Fruit fly (Drosophila melanogaster) whole organism, prepupa: ENCODE results near the gene CG10508.
A peak's percentile ranks its signal among the peaks of the same experiment; 100 is the strongest.

Experiments
- Blimp-1 ChIP-seq: fragments of 200-800 bp; sonication (Bioruptor generic); optimal IDR thresholded peaks from 3 replicates; lab custom pipeline; 2017; ENCODE audit warnings: missing biosample characterization, missing genetic modification characterization, mild to moderate bottlenecking, moderate library complexity, missing genetic modification reagents
- CG10631 ChIP-seq: fragments of 200-800 bp; sonication (Bioruptor generic); optimal IDR thresholded peaks from 2 replicates; lab custom pipeline; 2016; ENCODE audit warnings: missing biosample characterization, missing genetic modification characterization
- CG10669 ChIP-seq: fragments of 200-800 bp; sonication (Bioruptor generic); optimal IDR thresholded peaks from 3 replicates; lab custom pipeline; 2018; ENCODE audit warnings: missing biosample characterization, mild to moderate bottlenecking, missing genetic modification characterization, moderate library complexity
- CG11762 ChIP-seq: fragments of 200-800 bp; sonication (Bioruptor generic); optimal IDR thresholded peaks from 3 replicates; lab custom pipeline; 2016; ENCODE audit warnings: missing biosample characterization, missing genetic modification characterization; ENCODE audit not compliant: insufficient read depth
- CG11902 ChIP-seq: fragments of 200-800 bp; sonication (Bioruptor generic); optimal IDR thresholded peaks from 3 replicates; lab custom pipeline; 2016; ENCODE audit warnings: missing biosample characterization, missing genetic modification characterization
- CG15336 ChIP-seq: fragments of 200-800 bp; sonication (Bioruptor generic); IDR thresholded peaks from 2 replicates; pipeline ENCODE4 v1.3.6; 2022; ENCODE audit warnings: missing biosample characterization, missing genetic modification characterization
- CG1621 ChIP-seq: fragments of 200-800 bp; sonication (Bioruptor generic); optimal IDR thresholded peaks from 3 replicates; lab custom pipeline; 2018; ENCODE audit warnings: missing biosample characterization, mild to moderate bottlenecking, missing genetic modification characterization
- CG16779 ChIP-seq: fragments of 200-800 bp; sonication (Bioruptor generic); optimal IDR thresholded peaks from 3 replicates; lab custom pipeline; 2017; ENCODE audit warnings: missing biosample characterization, mild to moderate bottlenecking, missing genetic modification characterization
- CG3032 ChIP-seq: fragments of 200-800 bp; optimal IDR thresholded peaks from 2 replicates; lab custom pipeline; 2019; ENCODE audit warnings: missing biosample characterization, mild to moderate bottlenecking, missing genetic modification characterization, moderate library complexity
- CG32006 ChIP-seq: fragments of 200-800 bp; sonication (Bioruptor generic); optimal IDR thresholded peaks from 3 replicates; lab custom pipeline; 2017; ENCODE audit warnings: missing biosample characterization, mild to moderate bottlenecking, missing genetic modification characterization
- CG34406 ChIP-seq: fragments of 200-800 bp; sonication (Bioruptor generic); optimal IDR thresholded peaks from 3 replicates; lab custom pipeline; 2016; ENCODE audit warnings: missing biosample characterization, missing genetic modification characterization
- CG3919 ChIP-seq: fragments of 200-800 bp; sonication (Bioruptor generic); optimal IDR thresholded peaks from 3 replicates; lab custom pipeline; 2016; ENCODE audit warnings: missing biosample characterization, missing genetic modification characterization
- CG4318 ChIP-seq: fragments of 200-800 bp; sonication (Bioruptor generic); optimal IDR thresholded peaks from 3 replicates; lab custom pipeline; 2017; ENCODE audit warnings: missing biosample characterization, mild to moderate bottlenecking, missing genetic modification characterization
- CG6276 ChIP-seq: fragments of 200-800 bp; sonication (Bioruptor generic); optimal IDR thresholded peaks from 2 replicates; lab custom pipeline; 2017; ENCODE audit warnings: missing biosample characterization, mild to moderate bottlenecking, missing genetic modification characterization
- CG6792 ChIP-seq: fragments of 200-800 bp; sonication (Bioruptor generic); optimal IDR thresholded peaks from 3 replicates; lab custom pipeline; 2016; ENCODE audit warnings: missing biosample characterization, missing genetic modification characterization
- CG6808 ChIP-seq: fragments of 200-800 bp; sonication (Bioruptor generic); optimal IDR thresholded peaks from 3 replicates; lab custom pipeline; 2017; ENCODE audit warnings: missing biosample characterization, missing genetic modification characterization, mild to moderate bottlenecking, moderate library complexity, missing genetic modification reagents
- CG6854 ChIP-seq: fragments of 200-800 bp; sonication (Bioruptor generic); optimal IDR thresholded peaks from 2 replicates; lab custom pipeline; 2017; ENCODE audit warnings: missing biosample characterization, mild to moderate bottlenecking, missing genetic modification characterization
- CG8119 ChIP-seq: fragments of 200-800 bp; sonication (Bioruptor generic); IDR thresholded peaks from 3 replicates; pipeline ENCODE4 v1.3.6; 2022; ENCODE audit warnings: missing biosample characterization, missing genetic modification characterization
- CG8319 ChIP-seq: fragments of 200-800 bp; sonication (Bioruptor generic); optimal IDR thresholded peaks from 3 replicates; lab custom pipeline; 2016; ENCODE audit warnings: missing biosample characterization, missing genetic modification characterization
- CG8632 ChIP-seq: fragments of 200-800 bp; sonication (Bioruptor generic); optimal IDR thresholded peaks from 3 replicates; lab custom pipeline; 2016; ENCODE audit warnings: missing biosample characterization, missing genetic modification characterization
- CG9139 ChIP-seq: fragments of 200-800 bp; sonication (Bioruptor generic); optimal IDR thresholded peaks from 3 replicates; lab custom pipeline; 2017; ENCODE audit warnings: missing biosample characterization, mild to moderate bottlenecking, missing genetic modification characterization
- Eip75B ChIP-seq: fragments of 200-800 bp; sonication (Bioruptor generic); optimal IDR thresholded peaks from 3 replicates; lab custom pipeline; 2016; ENCODE audit warnings: missing biosample characterization, missing genetic modification characterization
- Eip78C ChIP-seq: fragments of 200-800 bp; sonication (Bioruptor generic); peaks from one replicate; lab custom pipeline; 2016; ENCODE audit warnings: missing biosample characterization, missing genetic modification characterization
- Ets21C ChIP-seq: fragments of 200-800 bp; sonication (Bioruptor generic); optimal IDR thresholded peaks from 3 replicates; lab custom pipeline; 2016; ENCODE audit warnings: missing biosample characterization, missing genetic modification characterization
- Ets96B ChIP-seq: fragments of 200-800 bp; optimal IDR thresholded peaks from 2 replicates; lab custom pipeline; 2019; ENCODE audit warnings: missing biosample characterization, mild to moderate bottlenecking, missing genetic modification characterization, moderate library complexity
- Hr38 ChIP-seq: sonication (Bioruptor generic); optimal IDR thresholded peaks from 2 replicates; lab custom pipeline; 2016; ENCODE audit warnings: missing biosample characterization, missing genetic modification characterization
- Hr4 ChIP-seq: fragments of 200-800 bp; sonication (Bioruptor generic); optimal IDR thresholded peaks from 3 replicates; lab custom pipeline; 2016; ENCODE audit warnings: missing biosample characterization, missing genetic modification characterization
- Met ChIP-seq: fragments of 200-800 bp; sonication (Bioruptor generic); optimal IDR thresholded peaks from 3 replicates; lab custom pipeline; 2016; ENCODE audit warnings: missing biosample characterization, missing genetic modification characterization
- OdsH ChIP-seq: fragments of 200-800 bp; sonication (Bioruptor generic); optimal IDR thresholded peaks from 3 replicates; lab custom pipeline; 2016; ENCODE audit warnings: missing biosample characterization, missing genetic modification characterization
- Sox102F ChIP-seq: fragments of 200-800 bp; sonication (Bioruptor generic); optimal IDR thresholded peaks from 2 replicates; lab custom pipeline; 2016; ENCODE audit warnings: missing biosample characterization, mild to moderate bottlenecking, missing genetic modification characterization
- Sox15 ChIP-seq: fragments of 200-800 bp; sonication (Bioruptor generic); optimal IDR thresholded peaks from 3 replicates; lab custom pipeline; 2016; ENCODE audit warnings: missing biosample characterization, missing genetic modification characterization
- acj6 ChIP-seq: fragments of 200-800 bp; sonication (Bioruptor generic); optimal IDR thresholded peaks from 3 replicates; lab custom pipeline; 2016; ENCODE audit warnings: missing biosample characterization, missing genetic modification characterization
- dac ChIP-seq: fragments of 200-800 bp; sonication (Bioruptor generic); optimal IDR thresholded peaks from 2 replicates; lab custom pipeline; 2017; ENCODE audit warnings: missing biosample characterization, mild to moderate bottlenecking, missing genetic modification characterization
- dsx ChIP-seq: fragments of 200-800 bp; optimal IDR thresholded peaks from 3 replicates; lab custom pipeline; 2019; ENCODE audit warnings: missing biosample characterization, mild to moderate bottlenecking, missing genetic modification characterization, moderate library complexity; ENCODE audit not compliant: poor library complexity, severe bottlenecking
- eg ChIP-seq: fragments of 200-800 bp; sonication (Bioruptor generic); IDR thresholded peaks from 3 replicates; pipeline ENCODE4 v1.3.6; 2022; ENCODE audit warnings: missing biosample characterization, missing genetic modification characterization
- esn ChIP-seq: fragments of 200-800 bp; sonication (Bioruptor generic); optimal IDR thresholded peaks from 2 replicates; lab custom pipeline; 2016; ENCODE audit warnings: missing biosample characterization, mild to moderate bottlenecking, missing genetic modification characterization, moderate library complexity
- fd59A ChIP-seq: fragments of 200-800 bp; sonication (Bioruptor generic); optimal IDR thresholded peaks from 2 replicates; lab custom pipeline; 2017; ENCODE audit warnings: missing biosample characterization, mild to moderate bottlenecking, missing genetic modification characterization, missing genetic modification reagents
- fkh ChIP-seq: fragments of 200-800 bp; sonication (Bioruptor generic); optimal IDR thresholded peaks from 3 replicates; lab custom pipeline; 2017; ENCODE audit warnings: missing biosample characterization, mild to moderate bottlenecking, missing genetic modification characterization, moderate library complexity
- lz ChIP-seq: fragments of 200-800 bp; sonication (Bioruptor generic); optimal IDR thresholded peaks from 3 replicates; lab custom pipeline; 2016; ENCODE audit warnings: missing biosample characterization, missing genetic modification characterization
- net ChIP-seq: fragments of 200-800 bp; sonication (Bioruptor generic); optimal IDR thresholded peaks from 3 replicates; lab custom pipeline; 2016; ENCODE audit warnings: missing biosample characterization, missing genetic modification characterization
- salr ChIP-seq, 2 experiments: fragments of 200-800 bp; sonication (Bioruptor generic); optimal IDR thresholded peaks; 3 replicates each; lab custom pipeline; 2016 to 2018; ENCODE audit warnings: missing biosample characterization in 2 of 2, missing genetic modification characterization in 2 of 2, mild to moderate bottlenecking in 1 of 2
- spab ChIP-seq: fragments of 200-800 bp; sonication (Bioruptor generic); optimal IDR thresholded peaks from 2 replicates; lab custom pipeline; 2017; ENCODE audit warnings: missing biosample characterization, mild to moderate bottlenecking, missing genetic modification characterization, missing genetic modification reagents
- ss ChIP-seq, 2 experiments: fragments of 200-800 bp; sonication (Bioruptor generic); optimal IDR thresholded peaks; 2 replicates in 1 of 2; 3 replicates in 1 of 2; lab custom pipeline; 2017 to 2018; ENCODE audit warnings: mild to moderate bottlenecking in 2 of 2, missing biosample characterization in 2 of 2, missing genetic modification characterization in 2 of 2, moderate library complexity in 1 of 2
- svp ChIP-seq: fragments of 200-800 bp; sonication (Bioruptor generic); peaks from one replicate; lab custom pipeline; 2016; ENCODE audit warnings: missing biosample characterization, missing genetic modification characterization
- topi ChIP-seq: fragments of 200-800 bp; sonication (Bioruptor generic); optimal IDR thresholded peaks from 3 replicates; lab custom pipeline; 2016; ENCODE audit warnings: missing biosample characterization, missing genetic modification characterization
- vri ChIP-seq: fragments of 200-800 bp; sonication (Bioruptor generic); optimal IDR thresholded peaks from 3 replicates; lab custom pipeline; 2016; ENCODE audit warnings: missing biosample characterization, mild to moderate bottlenecking, missing genetic modification characterization

The CG10508 gene

DNA sequence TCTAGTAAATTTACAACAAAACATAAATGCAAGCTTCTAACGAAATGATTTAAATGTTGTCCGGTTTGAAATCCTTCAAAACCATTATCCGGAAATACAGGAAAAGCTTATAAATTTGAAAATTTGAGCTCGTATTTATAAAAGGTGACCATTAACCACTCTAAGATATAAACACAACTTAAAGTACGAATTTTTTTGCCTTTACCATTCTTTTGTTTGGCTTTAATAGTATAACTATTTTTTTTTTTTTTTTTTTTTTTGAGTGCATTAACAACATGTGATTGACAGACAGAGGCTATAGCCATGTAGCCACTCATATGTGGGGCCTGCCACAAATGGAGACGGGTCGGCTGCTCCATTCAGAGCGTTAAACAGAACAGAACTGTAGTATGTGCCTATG, 33.4 kb downstream of the CG10508 start:
- TF ChIP-seq salr (GFP tag; optimal IDR thresholded peaks at IDR 0.05; lab: Kevin White, UChicago) (no peak), ss (GFP tag; optimal IDR thresholded peaks at IDR 0.05; lab: Kevin White, UChicago) (no peak), Eip75B (GFP tag; lab: Kevin White, UChicago) (peak; percentile 33), CG10631 (GFP tag; lab: Kevin White, UChicago) (peak; percentile 16), CG6276 (GFP tag; lab: Kevin White, UChicago) (peak; percentile 2), CG15336 (0 out of 2 replicates have a peak, but pooled peaks have one; percentile 27), Blimp-1 (GFP tag; lab: Kevin White, UChicago) (no peak), Ets96B (tag; lab: Kevin White, UChicago) (peak; percentile 63), svp (GFP tag; lab: Kevin White, UChicago) (peak; percentile 59), CG8632 (no peak), Sox102F (GFP tag; lab: Kevin White, UChicago) (no peak), acj6 (GFP tag; lab: Kevin White, UChicago) (no peak), Hr38 (GFP tag; lab: Kevin White, UChicago) (no peak), CG8319 (no peak), Ets21C (GFP tag; lab: Kevin White, UChicago) (no peak), fkh (no peak), CG32006 (GFP tag; lab: Kevin White, UChicago) (peak; percentile 45), vri (GFP tag; lab: Kevin White, UChicago) (no peak), Met (no peak), CG6808 (GFP tag; lab: Kevin White, UChicago) (no peak), CG11762 (GFP tag; lab: Kevin White, UChicago) (peak; percentile 11), Eip78C (peak; percentile 73), CG3032 (peak; percentile 55), dsx (no peak), OdsH (GFP tag; lab: Kevin White, UChicago) (peak; percentile 7), CG1621 (tag; lab: Kevin White, UChicago) (no peak), CG11902 (no peak), CG8119 (GFP tag; lab: Robert Waterston, UW) (peak; percentile 23; the same call in 1 of the 3 replicates), spab (GFP tag; lab: Kevin White, UChicago) (peak; percentile 22)

DNA sequence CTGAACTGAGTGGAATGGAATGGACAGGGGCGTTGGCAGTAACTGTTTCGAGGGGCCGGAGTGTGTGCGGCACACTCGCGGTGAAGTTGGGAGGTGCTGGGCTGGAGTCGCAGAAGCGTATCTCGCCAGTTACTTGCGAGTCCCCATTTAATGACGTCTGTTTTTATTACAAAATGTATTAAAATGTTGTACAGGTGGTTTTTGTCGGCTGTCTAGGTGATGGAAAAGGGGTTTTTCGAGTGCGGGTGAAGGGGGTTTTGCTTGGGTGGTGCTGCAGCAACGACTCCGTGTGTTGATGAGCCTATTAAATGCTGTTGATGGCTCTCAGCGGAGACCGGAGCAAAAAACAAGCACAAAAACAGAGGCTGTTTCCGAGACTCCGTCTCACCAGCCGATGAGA, 41.4 kb downstream of the CG10508 start:
- peak; percentile 65 for TF ChIP-seq fd59A (GFP tag; lab: Kevin White, UChicago)
- peak; percentile 50 for TF ChIP-seq CG34406 (GFP tag; lab: Kevin White, UChicago)
- TF ChIP-seq CG3032: peak; percentile 74
- TF ChIP-seq eg (GFP tag; lab: Robert Waterston, UW): 0 out of 3 replicates have a peak, but pooled peaks have one; percentile 50
- TF ChIP-seq Hr4 (GFP tag; lab: Kevin White, UChicago): peak; percentile 34
- peak; percentile 60 for TF ChIP-seq topi
- TF ChIP-seq Eip75B (GFP tag; lab: Kevin White, UChicago): peak; percentile 72
- peak; percentile 61 for TF ChIP-seq acj6 (GFP tag; lab: Kevin White, UChicago)
- no peak for TF ChIP-seq fkh
- peak; percentile 56 for TF ChIP-seq esn (GFP tag; lab: Kevin White, UChicago)
- TF ChIP-seq CG1621 (tag; lab: Kevin White, UChicago): peak; percentile 83
- no peak for TF ChIP-seq CG16779 (tag; lab: Kevin White, UChicago)
- TF ChIP-seq CG9139 (GFP tag; lab: Kevin White, UChicago): peak; percentile 41
- peak; percentile 38 for TF ChIP-seq CG8319
- TF ChIP-seq CG15336: peak; percentile 69
- TF ChIP-seq CG10631 (GFP tag; lab: Kevin White, UChicago): peak; percentile 59
- peak; percentile 36 for TF ChIP-seq CG6276 (GFP tag; lab: Kevin White, UChicago)
- TF ChIP-seq Ets96B (tag; lab: Kevin White, UChicago): peak; percentile 71
- peak; percentile 61 for TF ChIP-seq svp (GFP tag; lab: Kevin White, UChicago)
- peak; percentile 96 for TF ChIP-seq Eip78C
- TF ChIP-seq CG8119 (GFP tag; lab: Robert Waterston, UW): peak; percentile 61; the same call in 2 of the 3 replicates
- peak; percentile 49 for TF ChIP-seq CG6792 (GFP tag; lab: Kevin White, UChicago)
- peak; percentile 9 for TF ChIP-seq Ets21C (GFP tag; lab: Kevin White, UChicago)
- TF ChIP-seq dac: peak; percentile 35
- TF ChIP-seq Blimp-1 (GFP tag; lab: Kevin White, UChicago): no peak
- no peak for TF ChIP-seq CG6854 (GFP tag; lab: Kevin White, UChicago)
- peak; percentile 70 for TF ChIP-seq CG10669 (GFP tag; lab: Kevin White, UChicago)
- peak; percentile 71 for TF ChIP-seq net (GFP tag; lab: Kevin White, UChicago)
- peak in 1 of 2 experiments; percentile 49 for TF ChIP-seq salr (GFP tag; optimal IDR thresholded peaks at IDR 0.05; lab: Kevin White, UChicago)
- peak; percentile 44 for TF ChIP-seq lz (GFP tag; lab: Kevin White, UChicago)
- peak; percentile 1 for TF ChIP-seq CG4318
- peak; percentile 72 for TF ChIP-seq CG3919 (GFP tag; lab: Kevin White, UChicago)
- peak; percentile 62 for TF ChIP-seq OdsH (GFP tag; lab: Kevin White, UChicago)
- peak; percentile 43 for TF ChIP-seq Sox15 (GFP tag; lab: Kevin White, UChicago)
- peak; percentile 61 for TF ChIP-seq CG8632
- TF ChIP-seq dsx: peak; percentile 95
